Fruit fly (Drosophila melanogaster) whole organism, adult: Measurements from ENCODE around the gene Vps39.
A peak's percentile ranks its signal among the peaks of the same experiment; 100 is the strongest.

Experiments
- CG11617 ChIP-seq: fragments of 200-800 bp; sonication (Bioruptor generic); optimal IDR thresholded peaks from 2 replicates; lab custom pipeline; 2017; ENCODE audit warnings: mild to moderate bottlenecking, missing biosample characterization, missing genetic modification reagents, missing genetic modification characterization
- CG12768 ChIP-seq: fragments of 200-800 bp; sonication (Bioruptor generic); optimal IDR thresholded peaks from 2 replicates; lab custom pipeline; 2017; ENCODE audit warnings: missing biosample characterization, missing genetic modification characterization, mild to moderate bottlenecking, moderate library complexity, missing genetic modification reagents
- CG14711 ChIP-seq: fragments of 200-800 bp; sonication (Bioruptor generic); optimal IDR thresholded peaks from 2 replicates; lab custom pipeline; 2018; ENCODE audit warnings: missing biosample characterization, mild to moderate bottlenecking, missing genetic modification characterization, moderate library complexity
- CG1620 ChIP-seq: fragments of 200-800 bp; sonication (Bioruptor generic); optimal IDR thresholded peaks from 2 replicates; lab custom pipeline; 2016; ENCODE audit warnings: missing biosample characterization, missing genetic modification characterization
- CG33017 ChIP-seq: fragments of 200-800 bp; sonication (Bioruptor generic); optimal IDR thresholded peaks from 2 replicates; lab custom pipeline; 2018; ENCODE audit warnings: missing biosample characterization, mild to moderate bottlenecking, missing genetic modification characterization, moderate library complexity
- CG5204 ChIP-seq: fragments of 200-800 bp; sonication (Bioruptor generic); optimal IDR thresholded peaks from 2 replicates; lab custom pipeline; 2016; ENCODE audit warnings: missing biosample characterization, missing genetic modification characterization
- CG7045 ChIP-seq: fragments of 200-800 bp; sonication (Bioruptor generic); optimal IDR thresholded peaks from 2 replicates; lab custom pipeline; 2017; ENCODE audit warnings: missing biosample characterization, mild to moderate bottlenecking, missing genetic modification characterization
- CG7101 ChIP-seq: fragments of 200-800 bp; sonication (Bioruptor generic); optimal IDR thresholded peaks from 2 replicates; lab custom pipeline; 2018; ENCODE audit warnings: missing biosample characterization, mild to moderate bottlenecking, missing genetic modification characterization, moderate library complexity
- Clk ChIP-seq: fragments of 200-800 bp; sonication (Bioruptor generic); optimal IDR thresholded peaks from 2 replicates; lab custom pipeline; 2017; ENCODE audit warnings: missing biosample characterization, missing genetic modification characterization
- Crg-1 ChIP-seq: fragments of 200-800 bp; sonication (Bioruptor generic); optimal IDR thresholded peaks from 2 replicates; lab custom pipeline; 2016; ENCODE audit warnings: missing biosample characterization, missing genetic modification characterization
- Hr96 ChIP-seq: fragments of 200-800 bp; sonication (Bioruptor generic); optimal IDR thresholded peaks from 2 replicates; lab custom pipeline; 2016; ENCODE audit warnings: missing biosample characterization, missing genetic modification characterization
- Mnt ChIP-seq: fragments of 200-800 bp; sonication (Bioruptor generic); optimal IDR thresholded peaks from 2 replicates; lab custom pipeline; 2016; ENCODE audit warnings: missing biosample characterization, mild to moderate bottlenecking, missing genetic modification characterization
- bab1 ChIP-seq: fragments of 200-800 bp; sonication (Bioruptor generic); optimal IDR thresholded peaks from 3 replicates; lab custom pipeline; 2019; ENCODE audit warnings: missing biosample characterization, mild to moderate bottlenecking, missing genetic modification characterization, moderate library complexity
- cic ChIP-seq: fragments of 200-800 bp; sonication (Bioruptor generic); optimal IDR thresholded peaks from 2 replicates; lab custom pipeline; 2017; ENCODE audit warnings: missing biosample characterization, mild to moderate bottlenecking, missing genetic modification characterization, moderate library complexity
- cnc ChIP-seq, 2 experiments: fragments of >200 bp; optimal IDR thresholded peaks; 2 replicates each; lab custom pipeline; 2017
- kay ChIP-seq: fragments of 200-800 bp; sonication (Bioruptor generic); peaks from one replicate; lab custom pipeline; 2016; ENCODE audit warnings: missing biosample characterization, missing genetic modification characterization, borderline replicate concordance
- ovo ChIP-seq: fragments of 200-800 bp; sonication (Bioruptor generic); optimal IDR thresholded peaks from 2 replicates; lab custom pipeline; 2016; ENCODE audit warnings: missing biosample characterization, missing genetic modification characterization
- pad ChIP-seq: fragments of 200-800 bp; sonication (Bioruptor generic); optimal IDR thresholded peaks from 3 replicates; lab custom pipeline; 2017; ENCODE audit warnings: missing biosample characterization, missing genetic modification characterization, mild to moderate bottlenecking, moderate library complexity, missing genetic modification reagents
- tj ChIP-seq: fragments of 200-800 bp; sonication (Bioruptor generic); optimal IDR thresholded peaks from 3 replicates; lab custom pipeline; 2017; ENCODE audit warnings: missing biosample characterization, mild to moderate bottlenecking, missing genetic modification characterization, moderate library complexity
- toe ChIP-seq: fragments of 200-800 bp; sonication (Bioruptor generic); optimal IDR thresholded peaks from 2 replicates; lab custom pipeline; 2016; ENCODE audit warnings: missing biosample characterization, missing genetic modification characterization

Vps39 gene

dm6 chr3R:18297444-18298297 is 23.4 kb upstream of the Vps39 start:
- TF ChIP-seq CG7101 (tag; lab: Kevin White, UChicago), result no peak
- TF ChIP-seq kay (GFP tag; lab: Kevin White, UChicago), result peak; percentile 96

dm6 chr3R:18296737-18297136 is 22.5 kb upstream of the Vps39 start:
- TF ChIP-seq pad (GFP tag; lab: Kevin White, UChicago) (no peak), tj (peak; percentile 62), CG12768 (GFP tag; lab: Kevin White, UChicago) (peak; percentile 19)

dm6 chr3R:18296084-18296483 is 21.8 kb upstream of the Vps39 start:
- TF ChIP-seq CG7101 (tag; lab: Kevin White, UChicago) (no peak), Hr96 (GFP tag; lab: Kevin White, UChicago) (no peak), CG14711 (tag; lab: Kevin White, UChicago) (no peak), cnc (optimal IDR thresholded peaks at IDR 0.05; lab: Kevin White, UChicago) (no peak), cic (GFP tag; lab: Kevin White, UChicago) (no peak), Clk (GFP tag; lab: Kevin White, UChicago) (no peak), CG7045 (GFP tag; lab: Kevin White, UChicago) (no peak), CG33017 (tag; lab: Kevin White, UChicago) (no peak), toe (GFP tag; lab: Kevin White, UChicago) (no peak), CG11617 (GFP tag; lab: Kevin White, UChicago) (no peak), ovo (GFP tag; lab: Kevin White, UChicago) (no peak), kay (GFP tag; lab: Kevin White, UChicago) (no peak), CG12768 (GFP tag; lab: Kevin White, UChicago) (no peak), Crg-1 (GFP tag; lab: Kevin White, UChicago) (no peak), CG5204 (GFP tag; lab: Kevin White, UChicago) (no peak), Mnt (no peak), bab1 (GFP tag; lab: Kevin White, UChicago) (no peak), tj (no peak), pad (GFP tag; lab: Kevin White, UChicago) (no peak)

dm6 chr3R:18295262-18295944 is 21.2 kb upstream of the Vps39 start:
- peak; percentile 77 for TF ChIP-seq kay (GFP tag; lab: Kevin White, UChicago)
- TF ChIP-seq Clk (GFP tag; lab: Kevin White, UChicago), result no peak

dm6 chr3R:18294488-18294887 is 20.2 kb upstream of the Vps39 start:
- TF ChIP-seq kay (GFP tag; lab: Kevin White, UChicago), result no peak
- no peak for TF ChIP-seq CG11617 (GFP tag; lab: Kevin White, UChicago)
- no peak for TF ChIP-seq CG12768 (GFP tag; lab: Kevin White, UChicago)
- no peak for TF ChIP-seq Hr96 (GFP tag; lab: Kevin White, UChicago)
- TF ChIP-seq cic (GFP tag; lab: Kevin White, UChicago), result no peak
- TF ChIP-seq Crg-1 (GFP tag; lab: Kevin White, UChicago), result no peak
- TF ChIP-seq Mnt, result no peak
- no peak for TF ChIP-seq bab1 (GFP tag; lab: Kevin White, UChicago)
- TF ChIP-seq Clk (GFP tag; lab: Kevin White, UChicago), result no peak
- TF ChIP-seq CG1620, result no peak
- no peak for TF ChIP-seq tj

dm6 chr3R:18292371-18292770 is 18.1 kb upstream of the Vps39 start:
- TF ChIP-seq Mnt (peak; percentile 30), ovo (GFP tag; lab: Kevin White, UChicago) (no peak)

- no peak for TF ChIP-seq tj
- no peak for TF ChIP-seq CG33017 (tag; lab: Kevin White, UChicago)
- peak; percentile 48 for TF ChIP-seq cic (GFP tag; lab: Kevin White, UChicago)
Observed at dm6 chr3R:18291831-18292230, 17.6 kb upstream of the Vps39 start.

dm6 chr3R:18288677-18289076 is 14.4 kb upstream of the Vps39 start, which contains the start of gene CG7131:
Gene CG7131 (minus strand): TSS chr3R:18288777.
- TF ChIP-seq CG5204 (GFP tag; lab: Kevin White, UChicago), result no peak
- TF ChIP-seq toe (GFP tag; lab: Kevin White, UChicago), result no peak
- no peak for TF ChIP-seq bab1 (GFP tag; lab: Kevin White, UChicago)
- no peak for TF ChIP-seq pad (GFP tag; lab: Kevin White, UChicago)
- TF ChIP-seq Crg-1 (GFP tag; lab: Kevin White, UChicago), result no peak
- no peak for TF ChIP-seq CG11617 (GFP tag; lab: Kevin White, UChicago)
- no peak for TF ChIP-seq Hr96 (GFP tag; lab: Kevin White, UChicago)
- TF ChIP-seq ovo (GFP tag; lab: Kevin White, UChicago), result no peak
- no peak for TF ChIP-seq cnc (optimal IDR thresholded peaks at IDR 0.05; lab: Kevin White, UChicago)
- TF ChIP-seq CG14711 (tag; lab: Kevin White, UChicago), result no peak
- no peak for TF ChIP-seq cic (GFP tag; lab: Kevin White, UChicago)
- no peak for TF ChIP-seq kay (GFP tag; lab: Kevin White, UChicago)
